Worm (Caenorhabditis elegans): ENCODE results near the gene M03E7.2.

DNA sequence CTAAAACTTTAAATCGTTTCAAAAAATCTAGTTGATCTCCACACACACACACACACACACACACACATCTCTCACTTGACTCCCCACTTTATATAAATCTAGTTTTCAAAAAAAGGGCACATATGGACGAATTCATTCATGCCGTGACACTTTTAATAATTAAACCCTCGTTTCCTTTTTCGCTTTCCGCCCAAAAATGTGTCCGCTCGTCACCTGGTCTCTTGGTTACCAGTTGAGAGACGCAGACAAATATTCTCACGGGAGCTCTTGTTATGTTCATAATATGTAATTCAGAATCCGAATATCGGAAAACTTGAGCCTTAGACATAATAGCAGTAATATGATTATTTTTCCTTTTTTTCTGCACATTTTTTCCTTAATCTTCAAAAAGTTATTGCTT lies 34.5 kb downstream of the M03E7.2 start:
- TF ChIP-seq lsl-1 (GFP tag; optimal IDR thresholded peaks at IDR 0.05): no peak
- TF ChIP-seq aptf-3 (GFP tag; IDR thresholded peaks at IDR 0.05): no peak
- no peak for TF ChIP-seq snpc-4 (GFP tag; optimal IDR thresholded peaks at IDR 0.05)
- no peak for TF ChIP-seq snpc-4 (tag; optimal IDR thresholded peaks at IDR 0.05)
- TF ChIP-seq hsf-1 (GFP tag; IDR thresholded peaks at IDR 0.05): no peak
- no peak for TF ChIP-seq lag-1 (GFP tag; IDR thresholded peaks at IDR 0.05)
- no peak for TF ChIP-seq K12H6.12 (tag; optimal IDR thresholded peaks at IDR 0.05)
- no peak for TF ChIP-seq him-1 (tag; optimal IDR thresholded peaks at IDR 0.05)
- TF ChIP-seq nhr-27 (tag; optimal IDR thresholded peaks at IDR 0.05): no peak
- no peak for TF ChIP-seq cebp-1 (GFP tag; IDR thresholded peaks at IDR 0.05)
- no peak for TF ChIP-seq cebp-1 (tag; optimal IDR thresholded peaks at IDR 0.05)
- TF ChIP-seq efl-1 (GFP tag; optimal IDR thresholded peaks at IDR 0.05): no peak
- no peak for TF ChIP-seq F49E8.2 (tag; optimal IDR thresholded peaks at IDR 0.05; ENCODE audit: insufficient read depth)
- TF ChIP-seq F57C9.4 (tag; optimal IDR thresholded peaks at IDR 0.05): no peak
- no peak for TF ChIP-seq lin-54 (GFP tag; optimal IDR thresholded peaks at IDR 0.05)

All from whole organism, young adult.